Fruit fly (Drosophila melanogaster) S2 (cell line): Measurements from ENCODE around the gene TM9SF4.
A peak's percentile ranks its signal among the peaks of the same experiment; 100 is the strongest.

ENCODE experiments used
- CG8478 ChIP-seq: fragments of >200 bp; optimal IDR thresholded peaks from 2 replicates; lab custom pipeline; 2018
- CTCF ChIP-seq, 2 experiments: fragments of >200 bp; optimal IDR thresholded peaks; 2 replicates each; lab custom pipeline; 2018

The TM9SF4 gene

DNA sequence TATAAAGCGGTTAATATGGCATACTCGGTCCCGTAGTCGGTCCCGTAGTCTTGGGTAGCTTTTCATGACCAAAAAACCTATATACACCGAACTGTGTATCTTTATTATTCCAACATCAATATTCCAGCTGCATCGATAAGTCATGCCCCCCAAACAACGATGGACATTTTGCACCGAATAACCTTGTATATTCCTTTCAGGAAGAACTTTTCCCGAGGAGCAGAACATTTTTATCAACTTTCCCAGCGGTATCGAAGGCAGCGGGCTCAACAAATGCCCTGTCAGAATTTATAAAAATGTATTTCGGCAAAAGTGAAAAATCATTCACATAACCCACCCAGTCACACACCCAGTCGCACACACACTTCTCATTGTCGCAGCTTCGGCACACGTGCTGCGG lies at the start of gene TM9SF4:
Gene TM9SF4, plus strand, starts transcription at position 301 of the 400 bp plus-strand sequence.
- TF ChIP-seq CTCF (optimal IDR thresholded peaks at IDR 0.05; lab: Kevin White, UChicago): no peak
- TF ChIP-seq CG8478 (lab: Kevin White, UChicago): no peak

DNA sequence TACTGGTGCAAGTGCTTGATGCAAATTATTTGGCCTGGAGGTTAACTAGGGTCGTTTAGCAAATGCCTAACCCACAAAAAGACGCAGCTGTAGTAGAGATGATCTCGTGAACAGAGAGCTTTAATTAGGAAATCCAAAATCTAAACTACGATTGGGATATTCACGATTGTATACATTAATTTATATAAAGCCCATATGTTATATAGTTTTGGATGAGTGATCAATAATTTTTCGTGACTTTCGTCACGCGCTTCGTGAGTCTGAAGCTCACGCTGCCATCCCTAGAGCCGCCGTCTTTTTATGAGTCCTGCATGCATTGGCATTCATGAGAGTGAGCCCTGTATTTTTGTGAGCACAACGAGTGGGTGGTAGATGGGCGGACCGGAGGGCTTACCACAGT lies 47.7 kb upstream of the TM9SF4 start:
- TF ChIP-seq CTCF (optimal IDR thresholded peaks at IDR 0.05; lab: Kevin White, UChicago) (no peak), CG8478 (lab: Kevin White, UChicago) (no peak)

DNA sequence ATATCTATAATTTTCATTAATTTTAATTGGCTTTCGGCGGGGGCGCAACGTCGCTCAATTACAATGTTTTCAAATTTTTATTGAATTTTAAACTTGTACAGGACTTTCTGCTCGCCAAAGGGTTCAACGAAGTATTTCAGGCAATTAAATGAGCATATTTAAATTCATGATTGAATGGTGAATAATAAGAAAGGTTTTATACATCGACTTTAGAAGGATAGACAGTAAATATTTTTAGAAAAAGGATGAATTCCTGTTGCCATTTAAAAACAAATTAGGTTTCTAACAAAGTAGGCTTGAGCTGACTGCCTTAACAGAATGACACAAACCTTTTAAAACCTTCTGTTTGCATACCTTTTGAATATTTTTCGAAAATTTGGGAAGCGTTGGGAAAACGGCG lies 38.8 kb upstream of the TM9SF4 start, which contains the start of gene Gpo3:
Gene Gpo3, plus strand, starts transcription at position 301 of the 400 bp plus-strand sequence.
- TF ChIP-seq CG8478 (lab: Kevin White, UChicago): no peak
- TF ChIP-seq CTCF (optimal IDR thresholded peaks at IDR 0.05; lab: Kevin White, UChicago): no peak

DNA sequence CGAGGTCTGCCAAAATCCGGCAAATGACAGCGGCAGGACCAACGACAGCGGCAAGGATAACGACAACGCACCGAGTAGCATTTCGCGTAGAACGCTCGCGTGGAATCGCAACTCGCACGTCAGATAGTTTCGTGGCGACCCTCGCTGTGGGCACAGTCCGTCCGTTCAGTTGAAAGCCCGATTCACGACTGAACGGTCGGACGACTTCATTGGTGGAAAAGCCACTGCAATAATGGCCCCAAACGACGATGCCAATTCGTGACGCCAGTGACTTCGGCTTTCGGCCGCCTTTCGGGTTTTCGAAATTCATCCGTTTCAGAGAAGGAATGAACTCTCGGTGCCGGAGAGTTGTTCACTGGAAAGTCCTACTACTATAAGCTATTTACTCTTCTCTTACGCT lies 29.6 kb upstream of the TM9SF4 start, which contains the start of gene DIP-kappa:
Gene DIP-kappa, minus strand, starts transcription at position 200 of the 400 bp plus-strand sequence.
- TF ChIP-seq CTCF (optimal IDR thresholded peaks at IDR 0.05; lab: Kevin White, UChicago) (no peak), CG8478 (lab: Kevin White, UChicago) (no peak)

DNA sequence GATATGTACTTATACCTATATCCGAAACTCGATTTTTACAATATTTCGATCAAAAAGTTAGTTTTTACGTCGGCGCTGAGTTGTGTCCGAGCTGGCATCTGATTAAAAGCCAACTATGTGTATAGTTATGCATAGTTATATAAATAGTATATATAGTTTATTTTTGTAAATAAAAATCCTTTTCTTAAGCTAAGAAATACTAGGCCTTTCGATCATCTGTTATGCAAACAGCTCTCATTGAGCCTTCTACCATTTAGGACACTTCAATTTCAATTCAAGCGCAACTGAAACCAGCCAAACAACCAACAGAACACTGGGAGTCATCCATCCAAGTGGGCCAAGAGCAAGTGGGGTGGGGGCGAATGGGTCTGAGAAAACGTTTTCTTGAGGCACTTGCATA lies 23.2 kb upstream of the TM9SF4 start, which contains the start of gene CG9014:
Gene CG9014, minus strand, starts transcription at position 101 of the 400 bp plus-strand sequence.
- TF ChIP-seq CG8478 (lab: Kevin White, UChicago) (no peak), CTCF (optimal IDR thresholded peaks at IDR 0.05; lab: Kevin White, UChicago) (no peak)

DNA sequence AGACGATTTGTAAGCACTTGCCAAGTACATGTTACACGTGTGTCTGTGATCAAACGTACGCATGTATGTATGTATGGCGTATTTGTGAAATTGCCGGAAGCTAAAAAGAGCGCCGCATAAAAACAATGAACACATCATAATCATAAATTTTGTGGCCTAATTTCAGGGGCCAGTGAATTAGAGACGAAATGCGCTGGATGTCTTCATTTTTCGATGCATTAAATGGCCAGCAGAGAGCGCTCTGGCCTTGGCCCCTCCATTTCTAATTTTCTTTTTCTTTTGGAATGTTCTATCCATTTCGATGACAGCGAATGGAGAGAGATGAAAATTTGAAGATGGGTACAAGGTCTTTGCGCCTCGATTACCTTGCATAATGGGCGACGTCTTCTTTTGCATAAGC lies 14.5 kb upstream of the TM9SF4 start:
- no peak for TF ChIP-seq CG8478 (lab: Kevin White, UChicago)
- peak; percentile 56 to 68 for TF ChIP-seq CTCF (optimal IDR thresholded peaks at IDR 0.05; lab: Kevin White, UChicago)

DNA sequence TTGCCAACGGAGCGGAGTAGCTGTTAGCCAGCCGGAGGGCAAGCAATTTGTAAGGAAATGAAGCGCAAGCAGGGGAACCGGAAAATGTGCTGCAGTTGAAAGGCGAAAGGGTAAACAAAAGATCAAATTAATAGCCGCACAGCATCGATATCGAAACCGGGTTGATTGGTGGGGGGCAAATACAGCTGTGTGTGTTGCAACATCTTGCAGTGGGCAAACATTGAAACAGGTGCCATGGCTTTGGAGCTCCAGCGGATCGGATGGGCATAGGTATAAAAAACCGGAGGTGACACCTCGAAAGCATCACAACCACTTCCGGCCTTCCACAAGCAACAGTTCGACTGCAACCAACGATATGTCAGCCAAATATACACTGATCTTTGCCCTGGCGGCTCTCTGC lies 10.9 kb upstream of the TM9SF4 start, which contains the start of gene nur:
Gene nur, plus strand, starts transcription at position 301 of the 400 bp plus-strand sequence.
- no peak for TF ChIP-seq CG8478 (lab: Kevin White, UChicago)
- no peak for TF ChIP-seq CTCF (optimal IDR thresholded peaks at IDR 0.05; lab: Kevin White, UChicago)

DNA sequence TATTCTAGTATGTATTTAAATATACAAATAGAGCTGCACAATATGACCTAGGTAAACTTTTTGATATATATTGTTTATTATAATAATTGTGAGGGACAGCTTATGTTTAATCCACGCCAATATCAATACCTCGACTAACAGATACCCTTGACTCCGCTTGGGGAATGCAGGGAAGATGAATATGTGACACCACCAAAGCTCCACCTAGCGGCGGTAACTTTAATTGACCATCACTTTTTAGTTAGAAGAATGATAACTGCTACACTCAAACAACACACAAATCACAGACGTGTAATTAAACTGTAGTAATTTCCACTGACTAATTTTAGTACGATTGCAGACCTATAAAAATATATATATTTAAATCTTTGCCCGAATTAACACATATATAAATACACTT lies 16.4 kb downstream of the TM9SF4 start:
- TF ChIP-seq CG8478 (lab: Kevin White, UChicago): no peak
- peak in 1 of 2 experiments; percentile 55 for TF ChIP-seq CTCF (optimal IDR thresholded peaks at IDR 0.05; lab: Kevin White, UChicago)

DNA sequence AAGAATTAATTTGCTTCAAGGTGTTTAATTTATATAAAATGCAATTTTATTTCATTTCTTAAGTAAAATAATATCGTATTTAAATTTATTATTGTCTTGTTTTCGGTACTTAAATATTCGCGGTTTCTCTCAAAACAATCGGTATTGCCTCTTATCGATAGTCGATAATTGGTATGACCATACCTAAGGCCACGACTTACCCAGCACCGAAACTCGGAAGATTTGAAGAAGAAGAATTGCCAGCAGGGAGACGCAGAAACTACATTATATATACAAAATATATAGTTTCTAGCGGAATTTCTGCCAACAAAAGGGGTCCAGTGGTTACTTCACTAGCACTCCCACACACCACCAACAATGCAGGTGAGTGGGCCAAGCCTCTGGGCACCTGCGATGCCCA lies 24.1 kb downstream of the TM9SF4 start:
- no peak for TF ChIP-seq CG8478 (lab: Kevin White, UChicago)
- TF ChIP-seq CTCF (optimal IDR thresholded peaks at IDR 0.05; lab: Kevin White, UChicago): no peak

DNA sequence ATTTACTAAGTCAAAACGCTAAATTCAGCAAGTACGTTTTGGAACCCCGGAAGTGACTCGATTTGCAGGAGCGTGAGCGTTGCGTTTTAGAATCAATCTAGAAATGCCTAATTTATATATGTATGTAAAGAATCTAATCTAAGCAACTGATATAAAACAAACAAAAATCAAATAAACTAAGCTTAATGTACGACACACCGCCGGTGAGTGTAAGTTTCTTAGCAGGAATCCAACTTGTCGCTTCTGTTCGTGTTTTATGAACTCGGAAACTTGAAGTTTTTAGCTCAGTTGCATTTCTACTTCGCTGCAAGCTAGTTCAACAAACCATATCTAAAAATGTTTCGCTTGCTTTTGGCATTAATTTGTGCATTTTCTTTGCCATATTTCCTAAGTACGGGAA lies 26.9 kb downstream of the TM9SF4 start, which contains the start of gene CG43376:
Gene CG43376, plus strand, starts transcription at position 301 of the 400 bp plus-strand sequence.
- TF ChIP-seq CTCF (optimal IDR thresholded peaks at IDR 0.05; lab: Kevin White, UChicago) (no peak), CG8478 (lab: Kevin White, UChicago) (no peak)

DNA sequence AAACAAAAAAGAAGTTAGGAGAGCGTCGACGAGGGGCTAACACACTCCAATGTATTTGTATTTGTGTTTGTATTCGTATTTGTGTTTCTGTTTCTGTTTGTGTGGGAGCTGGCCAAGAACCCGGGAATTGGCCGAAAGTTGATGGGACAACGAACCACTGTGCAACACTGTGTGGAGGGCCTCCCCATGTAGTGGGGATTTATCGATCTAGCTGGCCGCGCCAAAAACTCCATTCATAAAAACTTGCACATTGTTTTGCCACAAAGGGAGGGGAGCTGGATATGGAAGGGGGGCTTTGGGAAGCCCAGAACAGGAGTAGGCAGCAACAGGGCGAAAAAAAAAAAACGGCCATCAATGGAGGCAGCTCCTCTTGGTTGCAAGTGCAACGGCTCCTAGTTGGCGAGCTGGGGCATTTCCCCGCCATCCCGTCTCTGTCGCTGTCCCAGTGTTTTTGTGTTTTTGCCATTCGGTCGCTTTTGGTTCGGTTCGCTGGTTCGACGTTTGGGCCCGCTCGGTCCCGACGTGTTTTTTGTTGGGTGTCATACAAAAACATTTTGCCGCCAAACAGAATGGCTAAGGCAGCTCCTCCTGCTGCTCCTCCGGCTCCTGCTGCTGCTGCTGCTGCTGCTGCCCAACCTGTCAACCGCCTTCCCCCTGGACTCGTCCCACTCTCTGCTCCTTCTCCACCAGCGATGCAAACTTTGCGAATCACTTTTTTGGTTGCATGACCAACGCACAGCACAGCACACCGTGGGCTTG lies 30.4 kb downstream of the TM9SF4 start:
- TF ChIP-seq CG8478 (lab: Kevin White, UChicago) (no peak), CTCF (optimal IDR thresholded peaks at IDR 0.05; lab: Kevin White, UChicago) (no peak)

DNA sequence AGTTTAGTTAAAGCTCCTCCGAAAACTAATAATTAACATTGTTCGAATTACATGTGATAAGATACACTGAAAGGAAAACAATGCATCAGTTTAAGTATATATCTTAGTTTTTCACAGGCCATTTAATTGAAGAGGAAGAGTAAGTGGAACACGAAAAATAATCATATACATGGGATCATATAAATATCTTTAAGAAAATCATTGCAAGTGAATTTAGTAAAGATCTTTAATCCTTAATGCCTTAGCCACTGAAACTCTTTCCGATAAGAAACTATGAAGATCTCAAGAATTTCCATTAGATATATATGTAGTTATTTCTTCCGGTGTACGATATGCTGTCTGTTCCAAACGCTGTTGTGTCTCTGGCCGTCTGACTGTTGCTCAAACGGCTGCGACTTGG lies 31.9 kb downstream of the TM9SF4 start:
- TF ChIP-seq CG8478 (lab: Kevin White, UChicago): no peak
- TF ChIP-seq CTCF (optimal IDR thresholded peaks at IDR 0.05; lab: Kevin White, UChicago): no peak

DNA sequence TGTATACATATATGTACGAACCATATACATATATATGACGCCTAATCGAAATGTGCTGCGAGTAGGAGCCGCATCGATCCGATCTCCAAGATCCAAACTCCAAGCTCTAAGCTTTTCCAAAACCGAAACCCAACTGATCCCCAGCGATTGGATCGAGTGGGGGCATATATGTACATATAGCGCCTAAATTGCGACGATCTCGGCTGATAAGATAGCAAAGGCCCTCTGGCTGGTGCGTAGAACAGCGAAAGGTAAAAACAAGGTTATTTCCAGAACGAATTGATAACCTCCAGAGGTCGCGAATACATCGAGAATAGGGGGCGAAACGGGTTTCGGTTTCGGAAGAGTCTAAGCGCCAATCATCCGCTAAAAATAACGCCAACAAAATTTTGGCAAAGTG lies 32.4 kb downstream of the TM9SF4 start:
- TF ChIP-seq CTCF (optimal IDR thresholded peaks at IDR 0.05; lab: Kevin White, UChicago) (no peak), CG8478 (lab: Kevin White, UChicago) (no peak)

DNA sequence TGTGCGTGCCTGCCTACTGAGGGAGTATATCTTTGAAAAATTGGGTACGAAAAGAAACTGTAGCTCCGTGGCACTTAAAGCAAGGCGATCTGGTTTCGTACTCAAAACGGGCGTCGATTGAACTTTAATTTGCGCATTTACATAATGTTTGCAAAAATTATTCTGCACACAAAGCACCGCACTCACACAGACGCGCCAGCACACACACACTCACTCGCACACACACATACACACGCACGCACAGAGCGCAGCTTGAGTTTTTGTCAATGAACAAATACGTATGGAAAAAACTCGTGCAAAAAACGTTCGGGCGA lies 33.0 kb downstream of the TM9SF4 start:
- no peak for TF ChIP-seq CG8478 (lab: Kevin White, UChicago)
- no peak for TF ChIP-seq CTCF (optimal IDR thresholded peaks at IDR 0.05; lab: Kevin White, UChicago)

DNA sequence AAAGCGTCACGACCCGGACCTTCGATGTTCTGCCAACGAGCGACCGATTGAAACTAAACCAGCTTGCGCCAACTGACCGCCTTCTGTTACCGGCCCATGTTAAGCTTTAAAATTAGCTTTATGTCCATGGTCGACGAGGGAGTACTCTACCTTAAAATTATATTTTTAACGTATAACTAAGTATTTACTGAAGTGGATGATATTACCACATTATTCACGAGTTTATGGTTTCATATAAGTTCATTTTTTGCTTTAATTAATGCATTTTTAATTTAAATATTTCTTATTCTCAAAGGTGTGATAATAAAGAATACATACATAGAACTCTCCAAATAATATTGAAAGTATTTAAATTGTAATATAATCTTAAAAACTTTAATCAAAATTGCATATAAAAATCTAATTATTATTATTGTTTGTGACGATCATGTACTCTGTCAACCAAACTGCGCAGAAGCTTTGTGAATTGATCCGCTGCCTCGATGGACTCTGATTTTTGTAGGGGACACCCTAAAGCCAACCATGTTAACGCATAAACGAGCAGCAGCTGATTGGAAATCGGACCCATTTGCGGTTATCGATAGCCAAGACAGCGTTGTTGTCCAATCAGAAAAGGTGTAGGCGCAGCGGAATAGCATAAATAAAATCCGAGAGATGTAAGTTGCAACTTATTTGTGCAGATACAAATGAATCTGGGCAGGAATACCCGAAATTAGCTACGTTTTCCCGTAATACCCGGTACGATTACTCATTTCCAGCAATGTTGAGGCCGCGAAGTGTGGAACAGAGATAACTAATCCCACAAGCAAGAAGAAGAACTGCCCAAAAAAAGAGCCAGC lies 33.6 kb downstream of the TM9SF4 start, which contains the start of the genes CG9008 and p38b:
Gene CG9008, minus strand, starts transcription at position 57 of the 839 bp plus-strand sequence.
Gene p38b, plus strand, starts transcription at position 581 of the 839 bp plus-strand sequence.
- TF ChIP-seq CG8478 (lab: Kevin White, UChicago) (no peak), CTCF (optimal IDR thresholded peaks at IDR 0.05; lab: Kevin White, UChicago) (peak in 1 of 2 experiments; percentile 15)
